Fruit fly (Drosophila melanogaster) whole organism, adult: ENCODE results near the gene Wdr33.

Experiments
- CG14711 ChIP-seq: fragments of 200-800 bp; sonication (Bioruptor generic); optimal IDR thresholded peaks from 2 replicates; lab custom pipeline; 2018; ENCODE audit warnings: missing biosample characterization, mild to moderate bottlenecking, missing genetic modification characterization, moderate library complexity
- CG7045 ChIP-seq: fragments of 200-800 bp; sonication (Bioruptor generic); optimal IDR thresholded peaks from 2 replicates; lab custom pipeline; 2017; ENCODE audit warnings: missing biosample characterization, mild to moderate bottlenecking, missing genetic modification characterization
- Clk ChIP-seq: fragments of 200-800 bp; sonication (Bioruptor generic); optimal IDR thresholded peaks from 2 replicates; lab custom pipeline; 2017; ENCODE audit warnings: missing biosample characterization, missing genetic modification characterization
- Crg-1 ChIP-seq: fragments of 200-800 bp; sonication (Bioruptor generic); optimal IDR thresholded peaks from 2 replicates; lab custom pipeline; 2016; ENCODE audit warnings: missing biosample characterization, missing genetic modification characterization
- bab1 ChIP-seq: fragments of 200-800 bp; sonication (Bioruptor generic); optimal IDR thresholded peaks from 3 replicates; lab custom pipeline; 2019; ENCODE audit warnings: missing biosample characterization, mild to moderate bottlenecking, missing genetic modification characterization, moderate library complexity
- cic ChIP-seq: fragments of 200-800 bp; sonication (Bioruptor generic); optimal IDR thresholded peaks from 2 replicates; lab custom pipeline; 2017; ENCODE audit warnings: missing biosample characterization, mild to moderate bottlenecking, missing genetic modification characterization, moderate library complexity
- cnc ChIP-seq, 2 experiments: fragments of >200 bp; optimal IDR thresholded peaks; 2 replicates each; lab custom pipeline; 2017
- kay ChIP-seq: fragments of 200-800 bp; sonication (Bioruptor generic); peaks from one replicate; lab custom pipeline; 2016; ENCODE audit warnings: missing biosample characterization, missing genetic modification characterization, borderline replicate concordance
- toe ChIP-seq: fragments of 200-800 bp; sonication (Bioruptor generic); optimal IDR thresholded peaks from 2 replicates; lab custom pipeline; 2016; ENCODE audit warnings: missing biosample characterization, missing genetic modification characterization

The Wdr33 gene

DNA sequence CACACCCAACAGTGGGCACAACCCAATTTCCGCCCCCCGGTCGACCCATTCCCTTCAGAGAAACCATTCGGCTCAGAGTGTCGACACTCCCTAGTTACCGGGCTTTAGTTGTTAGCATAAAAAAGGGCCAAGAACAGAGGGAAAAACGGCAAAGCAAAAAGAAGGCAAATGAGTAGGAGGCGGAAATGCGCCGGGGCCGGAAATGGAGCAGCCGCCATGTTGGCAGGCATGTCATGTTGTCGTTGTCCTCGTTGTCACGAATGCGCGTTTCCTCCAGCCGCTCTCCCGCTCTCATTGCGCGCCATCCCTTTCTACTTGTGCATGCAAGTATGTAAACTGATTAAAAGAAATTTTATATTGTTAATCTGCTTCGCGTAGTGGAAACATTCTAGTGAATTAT, 35.9 kb downstream of the Wdr33 start:
- TF ChIP-seq kay (GFP tag; lab: Kevin White, UChicago) (no peak), CG7045 (GFP tag; lab: Kevin White, UChicago) (peak; percentile 23)

DNA sequence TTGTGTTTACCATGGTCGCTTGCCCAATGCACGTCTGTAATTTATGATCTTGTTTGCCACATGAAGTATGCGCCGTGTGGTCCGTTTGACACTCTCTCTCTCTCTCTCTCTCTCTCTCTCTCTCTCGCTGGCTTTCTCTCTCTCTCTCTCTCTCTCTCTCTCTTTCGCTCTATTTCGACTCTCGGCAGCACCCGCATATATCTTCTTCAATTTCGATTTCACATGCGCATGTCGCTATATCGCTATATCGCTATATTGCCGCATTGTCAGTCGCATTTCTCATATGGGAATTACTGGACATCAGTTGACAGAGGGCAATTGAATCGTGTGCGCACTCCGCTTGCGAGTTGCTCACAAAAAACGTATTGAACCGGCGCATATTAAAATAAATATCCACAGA, 40.7 kb downstream of the Wdr33 start:
- no peak for TF ChIP-seq Clk (GFP tag; lab: Kevin White, UChicago)
- no peak for TF ChIP-seq cnc (optimal IDR thresholded peaks at IDR 0.05; lab: Kevin White, UChicago)
- peak; percentile 19 for TF ChIP-seq bab1 (GFP tag; lab: Kevin White, UChicago)

DNA sequence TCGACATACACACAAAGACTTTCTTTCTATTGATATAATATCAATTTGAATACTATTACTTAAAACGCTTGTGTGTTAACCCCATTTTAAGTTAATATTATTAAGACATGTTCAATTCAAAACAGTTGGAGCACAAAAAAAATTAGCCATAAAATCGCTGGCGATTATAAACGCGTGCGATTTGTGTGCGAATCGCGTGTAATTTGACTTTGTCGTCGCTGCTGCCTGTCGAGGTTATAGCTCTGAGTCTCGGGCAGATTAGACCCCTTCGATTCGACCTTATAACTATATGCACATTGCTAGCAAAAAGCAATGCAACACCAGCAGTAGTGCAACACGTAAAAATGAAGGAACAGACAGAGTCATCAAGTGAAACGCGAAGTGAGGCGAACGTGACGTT, 44.5 kb downstream of the Wdr33 start:
- no peak for TF ChIP-seq cic (GFP tag; lab: Kevin White, UChicago)
- no peak for TF ChIP-seq Crg-1 (GFP tag; lab: Kevin White, UChicago)

dm6 chr3R:5705469-5706067, 45.1 kb downstream of the Wdr33 start:
- no peak for TF ChIP-seq kay (GFP tag; lab: Kevin White, UChicago)
- TF ChIP-seq toe (GFP tag; lab: Kevin White, UChicago), result peak; percentile 47
- TF ChIP-seq bab1 (GFP tag; lab: Kevin White, UChicago), result peak; percentile 23
- peak; percentile 11 for TF ChIP-seq CG14711 (tag; lab: Kevin White, UChicago)
